Fruit fly (Drosophila melanogaster): ENCODE measurements around the gene Cyp4ae1.

The Cyp4ae1 gene

dm6 chrX:2180750-2181261, 2.0 kb downstream of the Cyp4ae1 start, which contains the start of gene pn (continued):
- TF ChIP-seq CG4854 (GFP tag; optimal IDR thresholded peaks at IDR 0.05) (no peak), exex (tag; optimal IDR thresholded peaks at IDR 0.05) (no peak), CG8765 (GFP tag; IDR thresholded peaks at IDR 0.05) (no peak), bbx (GFP tag; IDR thresholded peaks at IDR 0.05; ENCODE audit: partially characterized antibody) (peak; percentile 38; the same call in 1 of the 2 replicates), sima (GFP tag; optimal IDR thresholded peaks at IDR 0.05) (no peak), stwl (tag; optimal IDR thresholded peaks at IDR 0.05) (no peak), cwo (GFP tag; optimal IDR thresholded peaks at IDR 0.05) (no peak), Antp (GFP tag; optimal IDR thresholded peaks at IDR 0.05) (no peak), ATbp (GFP tag; optimal IDR thresholded peaks at IDR 0.05) (no peak), Mad (GFP tag; optimal IDR thresholded peaks at IDR 0.05) (no peak), CoRest (tag; optimal IDR thresholded peaks at IDR 0.05) (no peak), maf-S (GFP tag; optimal IDR thresholded peaks at IDR 0.05) (no peak), CG6175 (GFP tag; IDR thresholded peaks at IDR 0.05) (no peak), tll (GFP tag; optimal IDR thresholded peaks at IDR 0.05) (no peak), CG11696 (GFP tag; IDR thresholded peaks at IDR 0.05) (no peak), CG9609 (GFP tag; optimal IDR thresholded peaks at IDR 0.05) (no peak), Hmx (GFP tag; optimal IDR thresholded peaks at IDR 0.05) (no peak), Tbp (GFP tag; optimal IDR thresholded peaks at IDR 0.05) (no peak), CG15514 (GFP tag; optimal IDR thresholded peaks at IDR 0.05) (peak; percentile 15), CG4730 (GFP tag; IDR thresholded peaks at IDR 0.05) (no peak), Scr (GFP tag; IDR thresholded peaks at IDR 0.05; ENCODE audit: partially characterized antibody) (no peak; the same call in none of the 2 replicates), esg (GFP tag; conservative IDR thresholded peaks at IDR 0.05) (no peak), CG6654 (GFP tag; optimal IDR thresholded peaks at IDR 0.05) (no peak), amos (GFP tag; IDR thresholded peaks at IDR 0.05; ENCODE audit: partially characterized antibody) (peak; percentile 20; the same call in 1 of the 2 replicates), CG17359 (tag; optimal IDR thresholded peaks at IDR 0.05) (no peak), dpn (GFP tag; optimal IDR thresholded peaks at IDR 0.05) (no peak), CG16813 (GFP tag; IDR thresholded peaks at IDR 0.05; ENCODE audit: partially characterized antibody) (0 out of 3 replicates have a peak, but pooled peaks have one; percentile 39), chif (GFP tag; optimal IDR thresholded peaks at IDR 0.05) (no peak), E2f2 (GFP tag; IDR thresholded peaks at IDR 0.05) (peak; percentile 80), CG5180 (GFP tag; optimal IDR thresholded peaks at IDR 0.05) (no peak), Sry-β (GFP tag; optimal IDR thresholded peaks at IDR 0.05) (peak; percentile 80), CG10321 (GFP tag; IDR thresholded peaks at IDR 0.05) (no peak), CG17361 (GFP tag; IDR thresholded peaks at IDR 0.05) (no peak), CG11723 (GFP tag; optimal IDR thresholded peaks at IDR 0.05) (no peak), pnt (GFP tag; optimal IDR thresholded peaks at IDR 0.05) (no peak), so (GFP tag; IDR thresholded peaks at IDR 0.05) (no peak), btn (GFP tag; optimal IDR thresholded peaks at IDR 0.05) (no peak), CG3163 (GFP tag; optimal IDR thresholded peaks at IDR 0.05) (no peak), CG13296 (GFP tag; optimal IDR thresholded peaks at IDR 0.05) (no peak), HLH3B (GFP tag; IDR thresholded peaks at IDR 0.05) (no peak), tin (GFP tag; optimal IDR thresholded peaks at IDR 0.05) (no peak), CG4282 (GFP tag; optimal IDR thresholded peaks at IDR 0.05) (no peak), CG10431 (GFP tag; optimal IDR thresholded peaks at IDR 0.05) (no peak), zfh1 (GFP tag; IDR thresholded peaks at IDR 0.05) (no peak), CG4328 (GFP tag; optimal IDR thresholded peaks at IDR 0.05) (no peak), dati (GFP tag; IDR thresholded peaks at IDR 0.05) (no peak), shn (GFP tag; optimal IDR thresholded peaks at IDR 0.05) (no peak), CG13287 (GFP tag; IDR thresholded peaks at IDR 0.05; ENCODE audit: partially characterized antibody) (peak; percentile 32; the same call in 1 of the 2 replicates), vfl (GFP tag; optimal IDR thresholded peaks at IDR 0.05) (no peak), CG11504 (tag; optimal IDR thresholded peaks at IDR 0.05) (no peak)
